Worm (Caenorhabditis elegans): Measurements from ENCODE around the gene Y32G9A.3.

Gene Y32G9A.3

DNA sequence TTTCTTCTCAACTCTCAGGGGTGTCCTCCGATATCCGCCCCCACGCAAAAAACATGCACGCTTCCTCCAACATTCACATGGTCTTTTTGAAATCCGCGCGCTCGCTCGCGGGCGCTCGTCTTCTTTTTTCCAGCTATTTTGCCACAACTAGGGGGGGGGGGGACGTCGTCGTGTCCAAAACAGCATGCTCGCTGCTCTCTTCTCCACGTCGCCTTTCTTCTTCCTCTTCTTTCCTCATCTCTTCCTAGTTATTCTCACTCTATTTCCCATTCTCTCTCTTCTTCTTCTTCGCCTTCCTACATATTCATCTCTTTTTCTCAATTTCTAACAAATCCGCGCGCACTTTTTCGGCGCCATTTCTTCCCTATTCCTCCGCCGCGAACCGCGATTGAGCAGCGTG is 32.3 kb downstream of the Y32G9A.3 start (continued):
- TF ChIP-seq dpl-1 (GFP tag; optimal IDR thresholded peaks at IDR 0.05) (no peak), nhr-28 (tag; optimal IDR thresholded peaks at IDR 0.05) (no peak)

DNA sequence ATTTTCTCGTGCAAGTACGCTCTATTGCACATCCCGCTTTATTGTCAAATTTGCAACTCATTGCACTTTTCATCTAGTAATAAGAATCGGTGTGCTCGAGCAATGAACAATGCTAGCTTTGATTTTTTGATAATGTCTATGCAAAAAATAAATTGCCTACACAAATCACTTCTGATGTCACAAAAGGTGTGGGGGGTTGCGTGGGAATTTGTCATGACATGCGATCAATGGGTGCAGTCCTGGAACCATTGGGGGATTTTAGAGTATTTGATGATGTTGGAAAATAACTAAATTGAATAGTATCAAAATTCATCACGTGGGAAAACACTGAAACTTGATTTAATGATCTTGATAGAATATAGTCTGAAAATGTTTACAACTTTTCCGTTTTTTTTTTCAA is 34.7 kb downstream of the Y32G9A.3 start:
- TF ChIP-seq efl-3 (GFP tag; optimal IDR thresholded peaks at IDR 0.05): no peak
- TF ChIP-seq fkh-8 (tag; optimal IDR thresholded peaks at IDR 0.05): peak; percentile 53
- TF ChIP-seq nhr-47 (tag; optimal IDR thresholded peaks at IDR 0.05): peak; percentile 23
- no peak for TF ChIP-seq efl-1 (optimal IDR thresholded peaks at IDR 0.05)
- TF ChIP-seq efl-1 (GFP tag; optimal IDR thresholded peaks at IDR 0.05 in 1 of 2): peak in 1 of 2 experiments; percentile 88
- no peak for TF ChIP-seq lin-35 (GFP tag; optimal IDR thresholded peaks at IDR 0.05)
- peak; percentile 10 for TF ChIP-seq nhr-71 (tag; optimal IDR thresholded peaks at IDR 0.05)
- TF ChIP-seq Y116A8C.19 (tag; optimal IDR thresholded peaks at IDR 0.05; ENCODE audit: borderline replicate concordance): no peak
- peak; percentile 26 for TF ChIP-seq lin-14 (GFP tag; optimal IDR thresholded peaks at IDR 0.05)
- peak; percentile 76 for TF ChIP-seq ceh-8 (GFP tag; optimal IDR thresholded peaks at IDR 0.05)

DNA sequence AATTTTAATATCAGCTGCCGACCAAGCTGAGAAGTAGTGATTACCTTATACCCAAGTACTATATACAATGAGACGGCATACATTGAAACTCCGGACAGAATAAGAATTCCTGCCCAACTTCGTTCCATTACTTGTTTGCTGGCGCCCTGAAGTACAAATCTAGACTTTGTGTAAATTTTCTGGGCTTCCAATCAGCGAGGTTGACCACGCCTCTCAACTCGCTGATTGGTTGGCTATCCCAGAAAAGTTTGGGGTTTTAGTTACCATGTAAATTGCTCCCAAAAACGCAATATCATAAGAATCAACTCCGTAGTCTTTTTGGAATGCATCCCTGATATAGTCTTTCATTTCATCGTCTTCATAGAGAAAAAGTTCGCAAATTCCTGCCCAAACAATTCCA is 44.0 kb downstream of the Y32G9A.3 start:
- no peak for TF ChIP-seq nhr-237 (tag; optimal IDR thresholded peaks at IDR 0.05)
- TF ChIP-seq jun-1 (tag; optimal IDR thresholded peaks at IDR 0.05): no peak
- no peak for TF ChIP-seq mep-1 (tag; optimal IDR thresholded peaks at IDR 0.05)
- TF ChIP-seq aly-2 (tag; optimal IDR thresholded peaks at IDR 0.05): no peak
- no peak for TF ChIP-seq lin-39 (tag; optimal IDR thresholded peaks at IDR 0.05)
- TF ChIP-seq pag-3 (tag; optimal IDR thresholded peaks at IDR 0.05; ENCODE audit: borderline replicate concordance, insufficient read depth): no peak
- TF ChIP-seq ama-1 (optimal IDR thresholded peaks at IDR 0.05): no peak
- no peak for TF ChIP-seq pax-3 (tag; optimal IDR thresholded peaks at IDR 0.05)
- TF ChIP-seq lin-14 (GFP tag; optimal IDR thresholded peaks at IDR 0.05): no peak
- no peak for TF ChIP-seq C34B4.2 (tag; optimal IDR thresholded peaks at IDR 0.05)
- no peak for TF ChIP-seq xbp-1 (tag; optimal IDR thresholded peaks at IDR 0.05)

DNA sequence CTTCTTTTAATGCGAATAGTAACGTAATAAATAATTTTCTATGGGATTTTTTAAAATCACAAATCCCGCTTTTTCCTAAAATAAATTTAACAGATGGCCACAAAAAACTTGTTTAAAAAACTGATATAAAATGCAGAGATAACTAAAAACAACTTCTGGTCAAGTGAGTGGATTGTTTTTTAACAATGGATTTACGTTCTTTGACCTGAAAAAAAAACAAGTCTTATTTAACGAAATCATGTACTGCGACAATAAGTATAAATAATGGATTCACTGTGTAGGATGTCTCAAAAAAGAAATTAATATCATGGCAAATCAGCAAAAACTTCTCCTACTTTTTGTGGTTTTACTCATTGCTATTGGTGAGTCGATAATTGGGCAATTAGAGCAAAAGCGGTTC is 45.9 kb downstream of the Y32G9A.3 start, which contains the start of gene fipr-25:
fipr-25 (plus strand) TSS at position 301 of the 400 bp plus-strand sequence.
- TF ChIP-seq blmp-1 (tag; optimal IDR thresholded peaks at IDR 0.05): no peak
- no peak for TF ChIP-seq C04F5.9 (tag; optimal IDR thresholded peaks at IDR 0.05)

DNA sequence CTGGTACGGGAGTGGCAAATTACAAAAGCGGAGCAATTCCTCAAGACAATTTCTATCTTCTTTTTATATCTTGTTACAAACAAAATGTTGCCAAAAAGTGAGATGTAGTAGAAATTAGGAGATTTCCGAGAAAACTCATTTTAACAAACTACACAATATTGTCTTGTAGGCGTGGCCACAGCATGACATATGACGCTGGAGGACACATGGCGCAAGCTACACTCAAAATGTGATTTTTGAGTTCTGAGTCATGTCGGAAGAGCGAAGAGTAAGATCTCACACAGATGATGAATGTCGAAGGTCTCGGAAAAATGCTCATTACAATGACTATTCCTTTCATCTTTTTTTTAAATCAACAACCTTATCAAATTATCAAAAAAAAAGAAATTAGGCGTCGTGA is 50.3 kb downstream of the Y32G9A.3 start, which contains the start of gene Y40B10B.1:
Y40B10B.1 (minus strand) TSS at position 101 of the 400 bp plus-strand sequence.
- TF ChIP-seq nhr-71 (tag; optimal IDR thresholded peaks at IDR 0.05): no peak
- TF ChIP-seq efl-1 (optimal IDR thresholded peaks at IDR 0.05): no peak
- no peak for TF ChIP-seq efl-1 (GFP tag; optimal IDR thresholded peaks at IDR 0.05 in 1 of 2)
- no peak for TF ChIP-seq mef-2 (tag; optimal IDR thresholded peaks at IDR 0.05)
- TF ChIP-seq C16A3.4 (tag; optimal IDR thresholded peaks at IDR 0.05): no peak
- no peak for TF ChIP-seq fos-1 (tag; optimal IDR thresholded peaks at IDR 0.05)
- TF ChIP-seq lin-13 (GFP tag; optimal IDR thresholded peaks at IDR 0.05): no peak
- no peak for TF ChIP-seq mab-9 (GFP tag; IDR thresholded peaks at IDR 0.05)
- no peak for TF ChIP-seq pqm-1 (tag; optimal IDR thresholded peaks at IDR 0.05)
- no peak for TF ChIP-seq ama-1 (optimal IDR thresholded peaks at IDR 0.05)
- TF ChIP-seq lin-15B (tag; optimal IDR thresholded peaks at IDR 0.05): no peak
- TF ChIP-seq rnt-1 (tag; optimal IDR thresholded peaks at IDR 0.05): no peak
- TF ChIP-seq jun-1 (tag; optimal IDR thresholded peaks at IDR 0.05): no peak
- TF ChIP-seq nhr-20 (tag; optimal IDR thresholded peaks at IDR 0.05): no peak
- TF ChIP-seq unc-62 (GFP tag; optimal IDR thresholded peaks at IDR 0.05): no peak
- no peak for TF ChIP-seq isw-1 (GFP tag; IDR thresholded peaks at IDR 0.05)
- TF ChIP-seq sptf-1 (tag; optimal IDR thresholded peaks at IDR 0.05): no peak
- no peak for TF ChIP-seq blmp-1 (tag; optimal IDR thresholded peaks at IDR 0.05)
- no peak for TF ChIP-seq vab-15 (tag; optimal IDR thresholded peaks at IDR 0.05)
- TF ChIP-seq unc-86 (tag; optimal IDR thresholded peaks at IDR 0.05): no peak
- no peak for TF ChIP-seq sox-4 (tag; optimal IDR thresholded peaks at IDR 0.05)

All from whole organism, L1 larva.